Worm (Caenorhabditis elegans): ENCODE data around the gene fipr-12.

- TF ChIP-seq npax-4 (tag; optimal IDR thresholded peaks at IDR 0.05) = no peak
- TF ChIP-seq hlh-8 (tag; optimal IDR thresholded peaks at IDR 0.05) = no peak
Measured at ce11 chrV:9952396-9952795, 9.3 kb downstream of the fipr-12 start, which contains the start of gene mam-5.
